Worm (Caenorhabditis elegans): ENCODE results near the gene C39E6.2.

DNA sequence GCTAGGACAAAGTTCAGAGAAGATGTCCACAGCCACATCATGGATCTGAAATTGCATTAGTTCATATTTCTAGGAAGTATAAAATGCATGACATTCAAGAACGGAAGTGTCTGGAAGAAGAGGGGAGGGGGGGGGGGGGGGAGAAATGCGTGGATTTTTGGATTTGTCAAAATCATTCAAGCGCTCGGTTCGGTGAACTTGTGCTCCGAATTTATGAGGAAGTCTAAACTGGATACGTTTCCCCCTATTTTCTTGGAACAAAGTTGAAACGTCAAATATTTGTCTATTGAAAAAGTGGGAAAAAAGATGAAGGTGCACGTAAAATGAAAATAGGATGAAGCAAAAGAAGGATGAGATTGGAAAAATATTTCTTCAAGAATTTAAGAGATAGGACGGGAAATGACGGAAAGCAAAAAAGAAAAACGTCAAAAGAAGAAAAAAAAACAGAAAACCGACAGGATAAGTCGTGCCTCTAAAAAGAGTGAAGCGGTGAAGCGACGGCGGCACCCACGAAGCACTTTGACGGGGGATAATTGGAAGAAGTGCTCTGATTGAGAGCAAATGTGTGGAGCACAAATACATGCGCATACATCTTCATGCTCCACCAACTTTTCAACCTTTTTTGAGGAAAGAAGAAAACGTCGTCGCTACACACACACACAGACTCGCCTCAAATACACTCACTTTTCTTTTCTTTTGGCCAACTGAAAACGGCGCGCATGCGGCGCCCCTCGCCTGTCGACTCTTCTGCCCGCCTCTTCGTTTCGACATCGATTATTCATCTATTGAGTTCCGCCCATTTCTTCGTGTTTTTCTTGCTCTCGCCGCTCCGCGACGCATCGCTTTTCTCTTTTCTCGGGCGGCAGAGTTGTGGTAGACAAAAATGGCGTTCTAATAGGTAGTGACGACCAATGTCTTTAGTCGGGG, 34.1 kb downstream of the C39E6.2 start, which contains the start of gene F55D10.4:
- TF ChIP-seq tab-1 (GFP tag; IDR thresholded peaks at IDR 0.05) = no peak
- TF ChIP-seq flt-1 (GFP tag; IDR thresholded peaks at IDR 0.05) = no peak
- no peak for TF ChIP-seq cog-1 (tag; optimal IDR thresholded peaks at IDR 0.05)
- TF ChIP-seq klf-2 (GFP tag; conservative IDR thresholded peaks at IDR 0.05) = no peak
- no peak for TF ChIP-seq ztf-23 (GFP tag; IDR thresholded peaks at IDR 0.05)
- no peak for TF ChIP-seq T22C8.4 (GFP tag; IDR thresholded peaks at IDR 0.05)
- no peak for TF ChIP-seq ztf-29 (GFP tag; IDR thresholded peaks at IDR 0.05)
- no peak for TF ChIP-seq ref-1 (GFP tag; conservative IDR thresholded peaks at IDR 0.05)
- TF ChIP-seq med-1 (GFP tag; optimal IDR thresholded peaks at IDR 0.05; ENCODE audit: insufficient read depth) = no peak

Data from whole organism, midembryonic.